Fruit fly (Drosophila melanogaster): ENCODE data around the gene CG43329.

- no peak for TF ChIP-seq Hr96 (GFP tag; optimal IDR thresholded peaks at IDR 0.05)
- no peak for TF ChIP-seq Clk (GFP tag; optimal IDR thresholded peaks at IDR 0.05)
- TF ChIP-seq CG14711 (tag; optimal IDR thresholded peaks at IDR 0.05) = no peak
- TF ChIP-seq cic (GFP tag; optimal IDR thresholded peaks at IDR 0.05) = no peak
- no peak for TF ChIP-seq toe (GFP tag; optimal IDR thresholded peaks at IDR 0.05)
- TF ChIP-seq CG7101 (tag; optimal IDR thresholded peaks at IDR 0.05) = no peak
- no peak for TF ChIP-seq ovo (GFP tag; optimal IDR thresholded peaks at IDR 0.05)
- no peak for TF ChIP-seq Mnt (GFP tag; optimal IDR thresholded peaks at IDR 0.05)
- TF ChIP-seq CG11617 (GFP tag; optimal IDR thresholded peaks at IDR 0.05) = no peak
These were observed 695 bp downstream of the CG43329 start, which contains the start of gene CG43330 for dm6 chr3L:22504323-22504722.

Data from whole organism, adult.